Worm (Caenorhabditis elegans) whole organism, L4/young adult: ENCODE measurements around the gene K01D12.7.

Experiments used
- W03F9.2 ChIP-seq: fragments of 150-350 bp; optimal IDR thresholded peaks from 2 replicates; lab custom pipeline; 2014; ENCODE audit warnings: missing biosample characterization, missing genetic modification characterization
- dao-5 ChIP-seq: sonication (generic microtip); optimal IDR thresholded peaks from 2 replicates; lab custom pipeline; 2016; ENCODE audit warnings: missing genotype, missing genetic modification characterization, moderate library complexity, missing compliant biosample characterization
- him-1 ChIP-seq: sonication (generic microtip); optimal IDR thresholded peaks from 2 replicates; lab custom pipeline; 2016; ENCODE audit warnings: missing genotype, missing genetic modification reagents, missing genetic modification characterization, missing compliant biosample characterization

- TF ChIP-seq him-1 (tag; lab: Kevin White, UChicago) (no peak), dao-5 (tag; lab: Kevin White, UChicago) (no peak), W03F9.2 (tag; lab: Kevin White, UChicago) (no peak)
These were observed 5.2 kb upstream of the K01D12.7 start for ce11 chrV:12406514-12406913.
